Fruit fly (Drosophila melanogaster) Kc167 (cell line): Measurements from ENCODE around the gene Arf1.

Experiments used
- Myc ChIP-seq: fragments of >200 bp; optimal IDR thresholded peaks from 2 replicates; lab custom pipeline; 2017; ENCODE audit warnings: missing external identifiers
- Sin3A ChIP-seq: fragments of >200 bp; optimal IDR thresholded peaks from 2 replicates; lab custom pipeline; 2018; ENCODE audit warnings: missing external identifiers
- h ChIP-seq: fragments of >200 bp; optimal IDR thresholded peaks from 3 replicates; lab custom pipeline; 2018; ENCODE audit warnings: missing external identifiers
- insv ChIP-seq: fragments of >200 bp; optimal IDR thresholded peaks from 3 replicates; lab custom pipeline; 2018; ENCODE audit warnings: missing external identifiers
- psq ChIP-seq: fragments of >200 bp; optimal IDR thresholded peaks from 2 replicates; lab custom pipeline; 2017; ENCODE audit warnings: missing external identifiers
- ttk ChIP-seq: sonication (Bioruptor generic); optimal IDR thresholded peaks from 2 replicates; lab custom pipeline; 2017; ENCODE audit warnings: missing external identifiers

dm6 chr3L:22891009-22891408 lies 19.0 kb upstream of the Arf1 start:
- no peak for TF ChIP-seq psq
- TF ChIP-seq h (lab: Kevin White, UChicago), result no peak
- no peak for TF ChIP-seq Myc (lab: Kevin White, UChicago)
- no peak for TF ChIP-seq insv (lab: Kevin White, UChicago)
- no peak for TF ChIP-seq Sin3A (lab: Kevin White, UChicago)
- TF ChIP-seq ttk, result no peak
